Fruit fly (Drosophila melanogaster) Kc167 (cell line): ENCODE measurements around the gene CG33489.

Experiments used
- Myc ChIP-seq: fragments of >200 bp; optimal IDR thresholded peaks from 2 replicates; lab custom pipeline; 2017; ENCODE audit warnings: missing external identifiers
- Sin3A ChIP-seq: fragments of >200 bp; optimal IDR thresholded peaks from 2 replicates; lab custom pipeline; 2018; ENCODE audit warnings: missing external identifiers
- h ChIP-seq: fragments of >200 bp; optimal IDR thresholded peaks from 3 replicates; lab custom pipeline; 2018; ENCODE audit warnings: missing external identifiers
- insv ChIP-seq: fragments of >200 bp; optimal IDR thresholded peaks from 3 replicates; lab custom pipeline; 2018; ENCODE audit warnings: missing external identifiers
- psq ChIP-seq: fragments of >200 bp; optimal IDR thresholded peaks from 2 replicates; lab custom pipeline; 2017; ENCODE audit warnings: missing external identifiers
- ttk ChIP-seq: sonication (Bioruptor generic); optimal IDR thresholded peaks from 2 replicates; lab custom pipeline; 2017; ENCODE audit warnings: missing external identifiers

Gene CG33489

DNA sequence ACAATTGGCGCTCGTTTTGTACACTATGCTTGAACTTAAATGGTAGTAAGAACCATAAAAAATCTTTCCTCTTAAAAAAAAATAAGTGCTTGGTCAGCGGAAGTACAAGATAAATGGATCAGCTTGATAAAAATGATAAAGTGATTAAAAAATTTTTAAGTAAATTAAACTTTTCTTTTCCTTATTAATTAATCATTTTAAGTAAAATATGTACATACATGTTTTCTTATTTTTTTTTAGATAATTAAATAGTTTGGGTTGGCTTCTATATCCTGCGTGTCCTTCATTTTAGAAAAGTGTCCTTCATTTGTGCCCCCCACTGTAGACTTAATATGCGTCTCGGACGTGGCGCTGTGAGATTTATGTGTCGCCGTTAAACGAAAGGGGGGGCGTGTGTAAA, 20.2 kb downstream of the CG33489 start:
- TF ChIP-seq insv (lab: Kevin White, UChicago) (no peak), Sin3A (no peak)

DNA sequence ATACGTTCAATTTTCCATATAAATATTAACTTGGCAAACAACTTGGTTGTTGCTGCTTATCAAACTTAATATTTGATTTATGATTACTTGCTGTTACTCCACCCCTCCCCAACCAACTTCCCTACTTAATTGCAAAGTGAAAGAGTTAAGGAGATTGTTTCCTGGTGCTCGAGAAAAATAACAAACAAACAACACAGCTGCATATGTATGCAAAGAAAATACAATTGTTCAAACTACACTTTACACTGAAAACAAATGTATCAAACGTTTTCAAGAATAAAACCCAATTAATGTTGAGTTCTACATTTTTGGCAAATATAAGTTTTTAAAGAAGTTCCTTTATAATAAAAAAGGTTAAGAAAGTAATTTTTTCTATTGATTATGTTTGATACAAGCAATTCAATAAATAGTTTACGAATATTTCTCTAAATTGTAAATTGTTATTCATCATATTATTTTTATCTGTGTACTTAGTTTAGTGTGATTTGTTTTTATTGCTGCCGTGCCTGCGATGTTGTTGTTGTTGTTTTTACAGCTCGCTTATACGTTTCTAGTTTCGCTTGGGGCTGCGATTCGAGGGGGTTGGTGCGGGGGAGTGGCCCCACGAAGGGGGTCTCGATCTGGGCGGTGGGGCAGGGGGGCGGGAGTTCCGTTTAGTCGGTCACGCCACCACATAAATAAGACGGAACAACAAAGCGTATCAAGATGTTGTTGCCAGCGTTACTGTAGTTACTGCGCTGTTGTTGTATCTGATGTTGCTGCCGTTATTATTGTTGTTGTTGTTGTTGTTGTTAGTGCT, 21.0 kb downstream of the CG33489 start:
- TF ChIP-seq psq (lab: Kevin White, UChicago) (no peak), h (lab: Kevin White, UChicago) (no peak), Myc (no peak), ttk (lab: Kevin White, UChicago) (no peak), insv (lab: Kevin White, UChicago) (no peak), Sin3A (no peak)

DNA sequence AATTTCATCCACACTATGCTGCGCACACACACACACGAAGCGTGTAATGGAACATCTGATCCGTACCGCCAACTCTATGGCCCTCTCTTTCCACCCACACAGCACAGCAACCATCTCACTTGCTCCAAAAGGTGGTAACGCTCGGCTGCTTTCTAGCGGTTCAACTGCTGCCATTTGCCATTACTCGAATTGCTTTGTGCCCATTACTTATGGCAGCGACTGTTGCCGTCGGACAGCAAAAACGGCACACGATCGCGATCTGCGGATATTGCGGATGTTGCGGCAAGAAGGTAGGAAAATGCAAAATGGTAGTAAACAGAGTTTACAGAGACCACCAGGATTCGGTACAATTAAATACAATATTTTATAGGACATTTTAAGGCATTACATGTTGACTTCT, 22.0 kb downstream of the CG33489 start:
- no peak for TF ChIP-seq insv (lab: Kevin White, UChicago)
- no peak for TF ChIP-seq h (lab: Kevin White, UChicago)
- no peak for TF ChIP-seq Myc
- no peak for TF ChIP-seq psq (lab: Kevin White, UChicago)
- no peak for TF ChIP-seq ttk (lab: Kevin White, UChicago)
- TF ChIP-seq Sin3A, result no peak

DNA sequence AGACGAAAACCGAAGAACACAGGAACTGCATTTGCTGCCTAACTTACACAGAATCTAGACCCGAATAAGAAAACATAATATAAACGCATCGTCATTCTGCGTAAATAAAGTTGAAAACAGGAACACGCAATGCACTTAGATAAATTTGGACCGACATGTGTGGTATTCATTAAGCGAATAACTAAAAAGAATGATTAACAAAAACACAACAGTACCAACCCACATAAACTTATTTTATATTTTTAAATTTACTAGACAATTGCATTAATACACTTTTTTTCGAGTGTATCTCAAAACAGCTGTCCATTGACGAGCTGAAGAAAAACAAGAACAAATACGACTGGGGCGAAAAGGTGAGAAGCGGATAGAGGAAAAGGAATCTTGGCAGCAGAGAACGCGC, 22.5 kb downstream of the CG33489 start:
- no peak for TF ChIP-seq Sin3A
- TF ChIP-seq insv (lab: Kevin White, UChicago), result no peak
- no peak for TF ChIP-seq Myc
- no peak for TF ChIP-seq ttk (lab: Kevin White, UChicago)
- no peak for TF ChIP-seq psq (lab: Kevin White, UChicago)
- no peak for TF ChIP-seq h (lab: Kevin White, UChicago)

DNA sequence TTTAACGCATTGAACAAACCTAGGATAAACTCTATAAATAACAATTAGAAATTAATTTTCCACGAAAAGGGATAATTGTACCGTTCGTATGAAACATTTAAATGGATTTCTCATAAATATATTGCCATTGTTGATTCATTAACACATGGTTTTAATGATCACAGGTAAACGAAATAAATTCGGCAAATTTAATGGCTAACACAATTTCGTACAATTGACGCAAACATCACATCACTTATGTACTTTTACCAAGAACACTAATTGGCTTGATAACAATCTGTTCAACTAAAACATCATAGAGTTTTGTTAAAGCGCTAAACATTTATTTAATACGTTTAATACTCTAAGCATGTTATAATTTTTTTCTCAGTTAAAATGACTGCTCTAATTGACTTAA, 23.2 kb downstream of the CG33489 start:
- TF ChIP-seq psq (lab: Kevin White, UChicago) (no peak), Myc (no peak), insv (lab: Kevin White, UChicago) (no peak), h (lab: Kevin White, UChicago) (no peak), Sin3A (no peak), ttk (lab: Kevin White, UChicago) (no peak)

DNA sequence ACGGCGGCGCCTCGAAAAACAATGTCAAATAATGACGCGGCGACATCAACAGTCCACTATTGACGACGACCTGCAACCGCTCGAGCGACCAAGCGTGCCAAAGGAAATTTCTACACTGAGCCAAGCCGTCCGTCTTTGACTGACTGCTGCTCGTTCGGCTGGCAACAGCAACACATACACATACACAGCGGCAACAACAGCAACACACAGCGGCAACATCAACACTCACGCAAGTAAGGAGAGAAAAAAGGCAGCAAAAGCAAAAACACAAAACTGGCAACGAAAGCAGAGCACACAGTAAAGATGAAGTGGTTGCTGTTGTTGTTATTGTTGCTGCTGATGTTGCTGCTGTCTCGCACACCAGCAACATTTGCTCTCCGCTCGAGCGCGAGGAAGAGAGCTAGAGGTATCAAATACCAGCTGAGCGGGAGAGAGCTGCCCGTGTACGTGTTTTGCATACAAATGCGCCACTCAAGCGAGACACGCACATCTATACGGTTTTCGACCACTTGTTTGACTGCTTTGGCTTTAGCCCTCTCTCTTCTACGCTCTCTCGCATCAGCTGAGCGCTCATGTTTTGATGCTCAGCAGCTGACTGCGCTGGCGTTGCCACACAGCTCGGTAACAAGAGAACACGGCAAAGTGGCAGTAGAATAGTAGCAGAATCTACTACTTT, 23.7 kb downstream of the CG33489 start:
- TF ChIP-seq psq (lab: Kevin White, UChicago), result no peak
- TF ChIP-seq ttk (lab: Kevin White, UChicago), result no peak
- TF ChIP-seq Myc, result no peak
- no peak for TF ChIP-seq insv (lab: Kevin White, UChicago)
- no peak for TF ChIP-seq h (lab: Kevin White, UChicago)
- no peak for TF ChIP-seq Sin3A

DNA sequence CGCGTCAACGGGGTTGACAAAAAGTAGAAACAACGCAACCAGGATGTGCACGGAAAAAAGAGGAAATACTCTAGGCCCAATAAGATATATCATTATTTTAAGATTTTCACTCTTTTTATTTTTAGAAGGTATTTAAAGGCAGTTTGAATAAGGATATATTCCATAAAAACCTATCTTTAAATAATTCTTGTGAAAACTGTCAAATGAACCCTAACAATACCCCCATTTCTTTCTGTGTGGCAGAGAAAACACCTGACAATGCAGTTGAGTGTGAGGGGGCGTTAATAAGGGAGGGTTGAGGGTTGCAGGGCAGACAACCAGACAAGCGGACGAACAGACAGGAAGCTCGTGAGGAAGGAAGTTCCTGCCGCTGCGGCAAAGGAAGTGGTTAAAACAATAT, 24.9 kb downstream of the CG33489 start:
- no peak for TF ChIP-seq h (lab: Kevin White, UChicago)
- TF ChIP-seq psq (lab: Kevin White, UChicago), result no peak
- TF ChIP-seq Myc, result no peak
- TF ChIP-seq insv (lab: Kevin White, UChicago), result no peak
- TF ChIP-seq ttk (lab: Kevin White, UChicago), result no peak
- TF ChIP-seq Sin3A, result no peak

DNA sequence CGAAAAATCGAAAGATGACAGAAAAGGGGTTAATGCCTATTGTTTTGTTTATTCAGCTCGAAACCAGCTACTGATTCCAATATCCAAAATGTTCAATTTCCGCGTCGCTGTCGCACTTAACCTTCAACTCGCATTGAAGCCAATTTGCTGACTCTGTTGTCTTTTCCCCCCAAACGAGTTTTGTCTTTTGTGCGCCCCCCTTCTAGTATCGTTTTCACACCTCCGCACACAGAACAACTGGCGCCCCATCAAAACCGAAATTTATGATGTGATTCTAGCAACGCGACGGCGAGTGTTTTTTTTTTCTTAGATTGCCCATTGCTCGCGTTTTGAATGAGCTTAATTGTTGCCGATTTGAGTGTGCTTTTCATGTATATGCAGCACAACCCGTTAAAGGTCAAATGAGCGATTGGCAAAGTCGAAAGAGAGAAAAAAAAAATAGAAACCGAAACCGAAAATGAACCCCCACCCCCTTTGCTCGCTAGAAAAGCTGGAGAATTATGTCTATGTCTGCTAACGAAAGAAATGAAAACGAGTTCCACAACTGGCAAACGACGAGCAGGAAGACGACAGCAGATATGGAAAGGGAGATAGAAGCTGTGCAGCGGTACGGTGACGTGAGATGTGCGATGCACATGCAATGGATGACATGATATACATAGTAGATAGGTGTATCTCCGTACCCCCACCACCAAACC, 26.3 kb downstream of the CG33489 start:
- no peak for TF ChIP-seq insv (lab: Kevin White, UChicago)
- no peak for TF ChIP-seq Myc
- TF ChIP-seq Sin3A, result no peak
- no peak for TF ChIP-seq ttk (lab: Kevin White, UChicago)
- TF ChIP-seq h (lab: Kevin White, UChicago), result no peak

DNA sequence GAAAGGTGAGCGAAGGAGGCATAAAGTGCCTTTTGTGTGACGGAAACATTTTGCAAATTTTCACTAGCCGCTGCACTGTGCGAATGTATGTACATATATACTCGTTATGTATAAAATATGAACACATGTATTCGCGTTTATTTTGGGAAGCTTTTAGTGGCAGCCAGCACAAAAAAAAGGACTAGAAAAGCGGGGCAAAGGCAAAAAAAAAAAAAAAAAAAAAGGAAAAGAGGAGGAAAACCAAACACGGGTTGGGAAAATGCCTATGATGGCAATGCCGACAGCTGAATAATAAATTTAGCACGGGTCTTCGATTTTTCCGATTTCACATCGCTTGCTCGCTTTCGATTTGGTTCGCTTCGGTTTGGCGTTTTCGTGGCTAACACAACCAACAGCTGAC, 27.4 kb downstream of the CG33489 start:
- no peak for TF ChIP-seq psq (lab: Kevin White, UChicago)
- TF ChIP-seq Myc, result no peak
- no peak for TF ChIP-seq h (lab: Kevin White, UChicago)
- no peak for TF ChIP-seq insv (lab: Kevin White, UChicago)
- TF ChIP-seq ttk (lab: Kevin White, UChicago), result no peak
- TF ChIP-seq Sin3A, result no peak

DNA sequence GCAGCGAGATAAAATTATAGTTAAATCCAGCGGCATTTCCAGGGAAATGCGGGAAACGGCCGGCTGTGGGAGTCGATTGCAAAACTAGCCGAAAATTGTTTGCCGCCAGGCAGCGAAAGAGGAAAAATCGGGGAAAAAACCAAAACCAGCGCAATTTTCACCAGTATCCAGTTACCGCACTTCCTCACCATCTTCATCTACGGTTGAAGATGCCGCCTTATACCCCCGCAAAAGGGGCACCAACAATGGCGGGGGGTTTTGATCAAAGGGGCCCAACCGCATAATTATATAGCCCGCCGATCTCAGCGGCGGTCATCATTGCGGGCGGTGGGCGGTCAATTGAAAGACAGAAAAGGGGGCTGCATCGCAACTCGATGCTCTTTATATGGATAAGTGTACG, 28.8 kb downstream of the CG33489 start:
- TF ChIP-seq ttk (lab: Kevin White, UChicago) (no peak), insv (lab: Kevin White, UChicago) (no peak), Sin3A (no peak), psq (lab: Kevin White, UChicago) (no peak), Myc (no peak), h (lab: Kevin White, UChicago) (no peak)

DNA sequence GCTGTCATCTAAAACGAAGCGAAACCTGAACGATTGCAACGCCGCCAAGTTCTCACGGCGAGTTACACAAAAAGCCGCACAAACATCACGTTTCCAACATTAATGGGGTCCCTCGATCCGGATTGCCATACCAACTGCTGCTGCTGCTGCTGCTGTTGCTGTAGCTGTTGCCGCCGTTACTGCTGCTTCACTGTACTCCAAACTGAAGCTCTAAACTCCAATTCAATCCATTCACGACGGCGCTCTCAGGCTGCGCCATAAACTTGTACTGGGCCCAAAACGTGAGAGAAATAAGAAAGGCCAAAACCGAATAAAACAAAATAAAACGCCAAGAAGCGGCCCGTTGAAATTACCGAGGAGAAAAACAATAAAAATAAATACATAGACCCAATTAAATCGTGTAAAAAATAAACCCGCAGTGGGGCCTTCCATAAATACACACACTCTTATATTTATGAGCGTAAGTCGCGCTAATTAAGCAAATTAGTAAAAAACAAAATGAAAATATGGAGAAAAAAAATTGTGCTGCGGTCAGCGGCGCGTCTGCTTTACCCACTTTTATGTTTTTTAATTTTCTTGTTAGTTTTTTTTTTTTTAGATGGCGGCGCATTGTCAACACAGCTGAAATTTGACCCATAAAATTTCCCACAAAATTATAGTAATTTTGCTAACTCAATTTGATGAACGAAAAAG, 29.4 kb downstream of the CG33489 start:
- TF ChIP-seq ttk (lab: Kevin White, UChicago), result no peak
- no peak for TF ChIP-seq h (lab: Kevin White, UChicago)
- no peak for TF ChIP-seq Sin3A
- no peak for TF ChIP-seq psq (lab: Kevin White, UChicago)
- no peak for TF ChIP-seq Myc
- no peak for TF ChIP-seq insv (lab: Kevin White, UChicago)
